Worm (Caenorhabditis elegans) whole organism, young adult: Measurements from ENCODE around the gene hphd-1.
A peak's percentile ranks its signal among the peaks of the same experiment; 100 is the strongest.

ENCODE experiments used
- B0035.1 ChIP-seq: sonication (generic microtip); optimal IDR thresholded peaks from 2 replicates; lab custom pipeline; 2016; ENCODE audit warnings: missing genetic modification characterization, mild to moderate bottlenecking, missing compliant biosample characterization, missing genotype, missing genetic modification reagents
- D2030.7 ChIP-seq: fragments of 200-800 bp; sonication (Bioruptor generic); IDR thresholded peaks from 2 replicates; pipeline ENCODE4 v1.3.6; 2022; ENCODE audit warnings: missing genetic modification reagents, missing genetic modification characterization, missing compliant biosample characterization
- F23B12.7 ChIP-seq: sonication (generic microtip); optimal IDR thresholded peaks from 2 replicates; lab custom pipeline; 2017; ENCODE audit warnings: missing genetic modification characterization, mild to moderate bottlenecking, missing compliant biosample characterization, antibody characterized with exemption, moderate library complexity; ENCODE audit not compliant: insufficient read depth
- F39B2.1 ChIP-seq: fragments of 200-800 bp; sonication (Bioruptor generic); IDR thresholded peaks from 2 replicates; pipeline ENCODE4 v1.3.6; 2022; ENCODE audit warnings: missing genetic modification reagents, missing genetic modification characterization, missing compliant biosample characterization
- F49E8.2 ChIP-seq: sonication (generic microtip); optimal IDR thresholded peaks from 3 replicates; lab custom pipeline; 2017; ENCODE audit warnings: missing genetic modification characterization, mild to moderate bottlenecking, missing compliant biosample characterization, antibody characterized with exemption, moderate library complexity; ENCODE audit not compliant: insufficient read depth
- F52B5.7 ChIP-seq: sonication (generic microtip); optimal IDR thresholded peaks from 2 replicates; lab custom pipeline; 2016; ENCODE audit warnings: mild to moderate bottlenecking, missing genetic modification characterization, missing compliant biosample characterization
- F55B11.4 ChIP-seq: sonication (generic microtip); optimal IDR thresholded peaks from 2 replicates; lab custom pipeline; 2016; ENCODE audit warnings: missing compliant biosample characterization, missing genetic modification characterization, borderline replicate concordance; ENCODE audit not compliant: insufficient read depth
- F57C9.4 ChIP-seq: sonication (generic microtip); optimal IDR thresholded peaks from 2 replicates; lab custom pipeline; 2017; ENCODE audit warnings: mild to moderate bottlenecking, missing genetic modification characterization, missing compliant biosample characterization
- K11D2.4 ChIP-seq: fragments of 200-800 bp; sonication (Bioruptor generic); IDR thresholded peaks from 2 replicates; pipeline ENCODE4 v1.3.6; 2022; ENCODE audit warnings: missing genetic modification reagents, missing genetic modification characterization, missing compliant biosample characterization
- T07F8.4 ChIP-seq: sonication (generic microtip); optimal IDR thresholded peaks from 2 replicates; lab custom pipeline; 2016; ENCODE audit warnings: mild to moderate bottlenecking, missing genetic modification characterization, moderate library complexity, missing compliant biosample characterization
- Y53F4B.3 ChIP-seq: fragments of 200-800 bp; sonication (Bioruptor generic); IDR thresholded peaks from 2 replicates; pipeline ENCODE4 v1.3.6; 2022; ENCODE audit warnings: missing genetic modification reagents, missing genetic modification characterization, missing compliant biosample characterization
- Y79H2A.3 ChIP-seq: fragments of 200-800 bp; sonication (Bioruptor generic); conservative IDR thresholded peaks from 2 replicates; pipeline ENCODE4 v1.3.6; 2022; ENCODE audit warnings: missing genetic modification reagents, missing genetic modification characterization, missing compliant biosample characterization
- Y95B8A.8 ChIP-seq: fragments of 200-800 bp; sonication (Bioruptor generic); IDR thresholded peaks from 2 replicates; pipeline ENCODE4 v1.3.6; 2022; ENCODE audit warnings: missing genetic modification reagents, missing genetic modification characterization, missing compliant biosample characterization
- akir-1 ChIP-seq: fragments of 200-800 bp; sonication (Bioruptor generic); optimal IDR thresholded peaks from 2 replicates; lab custom pipeline; 2018; ENCODE audit warnings: mild to moderate bottlenecking, missing genetic modification characterization, moderate library complexity, missing compliant biosample characterization
- ama-1 ChIP-seq, 3 experiments: fragments of 150-350 bp in 1 of 3; sonication (generic microtip) in 2 of 3; optimal IDR thresholded peaks; 2 replicates each; lab custom pipeline; 2014 to 2018; ENCODE audit warnings: missing biosample characterization in 2 of 3, missing genetic modification characterization in 2 of 3, missing genetic modification reagents in 2 of 3
- atf-7 ChIP-seq: sonication (generic microtip); optimal IDR thresholded peaks from 2 replicates; lab custom pipeline; 2017; ENCODE audit warnings: mild to moderate bottlenecking, missing genetic modification characterization, missing compliant biosample characterization
- attf-6 ChIP-seq: fragments of 200-800 bp; sonication (Bioruptor generic); IDR thresholded peaks from 2 replicates; pipeline ENCODE4 v1.3.6; 2022; ENCODE audit warnings: missing genetic modification reagents, missing genetic modification characterization, missing compliant biosample characterization
- bed-1 ChIP-seq: fragments of 200-800 bp; sonication (Bioruptor generic); IDR thresholded peaks from 2 replicates; pipeline ENCODE4 v1.3.6; 2022; ENCODE audit warnings: missing genetic modification reagents, missing genetic modification characterization, missing compliant biosample characterization
- cebp-2 ChIP-seq: fragments of 200-800 bp; sonication (Bioruptor generic); IDR thresholded peaks from 2 replicates; pipeline ENCODE4 v1.3.6; 2022; ENCODE audit warnings: missing genetic modification characterization, missing compliant biosample characterization
- ceh-91 ChIP-seq: fragments of 200-800 bp; sonication (Bioruptor generic); IDR thresholded peaks from 2 replicates; pipeline ENCODE4 v1.3.6; 2022; ENCODE audit warnings: missing genetic modification reagents, missing genetic modification characterization, missing compliant biosample characterization
- die-1 ChIP-seq: sonication (generic microtip); optimal IDR thresholded peaks from 2 replicates; lab custom pipeline; 2016; ENCODE audit warnings: missing genotype, mild to moderate bottlenecking, missing genetic modification characterization, missing compliant biosample characterization
- dpff-1 ChIP-seq: sonication (generic microtip); optimal IDR thresholded peaks from 2 replicates; lab custom pipeline; 2017; ENCODE audit warnings: mild to moderate bottlenecking, missing genetic modification characterization, missing compliant biosample characterization
- dpl-1 ChIP-seq: fragments of 150-350 bp; optimal IDR thresholded peaks from 2 replicates; lab custom pipeline; 2014; ENCODE audit warnings: missing biosample characterization, missing genetic modification reagents, missing genetic modification characterization
- egl-18 ChIP-seq: fragments of 200-800 bp; sonication (Bioruptor generic); IDR thresholded peaks from 2 replicates; pipeline ENCODE4 v1.3.6; 2022; ENCODE audit warnings: missing genetic modification reagents, missing genetic modification characterization, missing compliant biosample characterization
- gei-17 ChIP-seq: fragments of 200-800 bp; sonication (Bioruptor generic); optimal IDR thresholded peaks from 2 replicates; lab custom pipeline; 2018; ENCODE audit warnings: mild to moderate bottlenecking, missing genetic modification characterization, missing compliant biosample characterization
- hmg-1.2 ChIP-seq: fragments of 200-800 bp; sonication (Bioruptor generic); IDR thresholded peaks from 2 replicates; pipeline ENCODE4 v1.3.6; 2022; ENCODE audit warnings: missing genetic modification reagents, missing genetic modification characterization, missing compliant biosample characterization
- hrde-1 ChIP-seq: sonication (generic microtip); optimal IDR thresholded peaks from 2 replicates; lab custom pipeline; 2016; ENCODE audit warnings: missing genetic modification characterization, mild to moderate bottlenecking, missing compliant biosample characterization, moderate library complexity, missing genotype, missing genetic modification reagents, borderline replicate concordance
- lag-1 ChIP-seq: fragments of 200-800 bp; sonication (Bioruptor generic); IDR thresholded peaks from 2 replicates; pipeline ENCODE4 v1.3.6; 2022; ENCODE audit warnings: missing genetic modification reagents, missing genetic modification characterization, missing compliant biosample characterization
- let-526 ChIP-seq: fragments of 200-800 bp; sonication (Bioruptor generic); IDR thresholded peaks from 2 replicates; pipeline ENCODE4 v1.3.6; 2022; ENCODE audit warnings: missing genetic modification reagents, missing genetic modification characterization, missing compliant biosample characterization
- lin-35 ChIP-seq, 3 experiments: fragments of 150-350 bp in 2 of 3; sonication (generic microtip) in 1 of 3; optimal IDR thresholded peaks; 2 replicates each; lab custom pipeline; 2014 to 2018; ENCODE audit warnings: missing biosample characterization in 3 of 3, missing genetic modification characterization in 3 of 3, missing genetic modification reagents in 3 of 3
- lin-40 ChIP-seq: sonication (generic microtip); optimal IDR thresholded peaks from 2 replicates; lab custom pipeline; 2016; ENCODE audit warnings: missing genetic modification characterization, mild to moderate bottlenecking, missing compliant biosample characterization, missing genotype, missing genetic modification reagents
- lir-1 ChIP-seq: fragments of 200-800 bp; sonication (Bioruptor generic); conservative IDR thresholded peaks from 2 replicates; pipeline ENCODE4 v1.3.6; 2022; ENCODE audit warnings: missing genetic modification reagents, missing genetic modification characterization, missing compliant biosample characterization
- lsl-1 ChIP-seq: fragments of 200-800 bp; sonication (Bioruptor generic); optimal IDR thresholded peaks from 2 replicates; lab custom pipeline; 2018; ENCODE audit warnings: mild to moderate bottlenecking, missing genetic modification characterization, moderate library complexity, missing compliant biosample characterization
- madf-10 ChIP-seq: sonication (generic microtip); optimal IDR thresholded peaks from 2 replicates; lab custom pipeline; 2016; ENCODE audit warnings: mild to moderate bottlenecking, missing genetic modification characterization, missing compliant biosample characterization
- madf-6 ChIP-seq: fragments of 200-800 bp; sonication (Bioruptor generic); IDR thresholded peaks from 2 replicates; pipeline ENCODE4 v1.3.6; 2022; ENCODE audit warnings: missing genetic modification reagents, missing genetic modification characterization, missing compliant biosample characterization
- madf-8 ChIP-seq: fragments of 200-800 bp; sonication (Bioruptor generic); conservative IDR thresholded peaks from 2 replicates; pipeline ENCODE4 v1.3.6; 2022; ENCODE audit warnings: missing genetic modification reagents, missing genetic modification characterization, missing compliant biosample characterization
- nfya-2 ChIP-seq: fragments of 200-800 bp; sonication (Bioruptor generic); IDR thresholded peaks from 2 replicates; pipeline ENCODE4 v1.3.6; 2022; ENCODE audit warnings: missing genetic modification reagents, missing genetic modification characterization, missing compliant biosample characterization
- nhr-90 ChIP-seq: sonication (generic microtip); optimal IDR thresholded peaks from 2 replicates; lab custom pipeline; 2016; ENCODE audit warnings: missing genotype, mild to moderate bottlenecking, missing genetic modification characterization, missing compliant biosample characterization
- pbrm-1 ChIP-seq: fragments of 200-800 bp; sonication (Bioruptor generic); IDR thresholded peaks from 2 replicates; pipeline ENCODE4 v1.3.6; 2022; ENCODE audit warnings: missing genetic modification reagents, missing genetic modification characterization, missing compliant biosample characterization
- pha-4 ChIP-seq: fragments of 150-350 bp; sonication (generic microtip); optimal IDR thresholded peaks from 2 replicates; lab custom pipeline; 2014; ENCODE audit warnings: missing biosample characterization, missing genetic modification reagents, missing genetic modification characterization
- rcor-1 ChIP-seq: fragments of 200-800 bp; sonication (Bioruptor generic); IDR thresholded peaks from 2 replicates; pipeline ENCODE4 v1.3.6; 2022; ENCODE audit warnings: missing genetic modification reagents, missing genetic modification characterization, missing compliant biosample characterization
- sdz-38 ChIP-seq: sonication (generic microtip); optimal IDR thresholded peaks from 2 replicates; lab custom pipeline; 2016; ENCODE audit warnings: missing genotype, missing genetic modification characterization, missing compliant biosample characterization
- snpc-1.1 ChIP-seq: sonication (generic microtip); optimal IDR thresholded peaks from 2 replicates; lab custom pipeline; 2017; ENCODE audit warnings: missing genetic modification characterization, mild to moderate bottlenecking, missing compliant biosample characterization, antibody characterized with exemption, moderate library complexity, missing genotype, missing genetic modification reagents; ENCODE audit not compliant: insufficient read depth
- somi-1 ChIP-seq: fragments of 200-800 bp; sonication (Bioruptor generic); optimal IDR thresholded peaks from 2 replicates; lab custom pipeline; 2018; ENCODE audit warnings: mild to moderate bottlenecking, missing genetic modification characterization, missing compliant biosample characterization
- xnd-1 ChIP-seq: sonication (generic microtip); optimal IDR thresholded peaks from 2 replicates; lab custom pipeline; 2016; ENCODE audit warnings: missing genotype, missing genetic modification reagents, missing genetic modification characterization, missing compliant biosample characterization
- zim-3 ChIP-seq: sonication (generic microtip); optimal IDR thresholded peaks from 2 replicates; lab custom pipeline; 2017; ENCODE audit warnings: mild to moderate bottlenecking, missing genetic modification characterization, moderate library complexity, missing compliant biosample characterization
- ztf-18 ChIP-seq: sonication (generic microtip); optimal IDR thresholded peaks from 2 replicates; lab custom pipeline; 2016; ENCODE audit warnings: missing genotype, mild to moderate bottlenecking, missing genetic modification characterization, missing compliant biosample characterization

The hphd-1 gene

DNA sequence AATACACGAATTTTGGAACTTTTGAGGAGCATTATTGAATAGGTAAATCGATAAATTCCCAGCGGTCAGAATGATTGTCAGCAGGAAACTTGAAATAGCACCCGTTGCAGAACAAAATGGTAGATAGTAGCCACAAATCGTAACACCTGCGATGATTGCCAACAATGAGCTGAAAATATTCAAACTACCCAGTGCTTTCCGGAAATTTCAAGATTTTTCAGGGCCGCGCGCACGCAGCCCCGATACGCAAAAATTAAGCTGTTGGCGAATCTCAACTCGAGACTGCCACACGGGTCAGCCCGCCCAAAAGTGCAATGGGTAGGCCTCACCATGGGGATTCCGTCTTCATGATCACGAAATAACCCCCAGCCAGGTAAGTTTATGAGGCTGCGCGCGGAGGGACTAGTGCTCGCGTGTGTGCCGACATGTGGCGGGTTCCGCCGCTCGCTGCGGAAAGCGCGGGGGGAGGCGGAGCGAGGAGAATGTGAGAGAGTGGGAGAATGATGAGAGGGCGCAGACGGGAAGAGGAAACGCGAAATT, 51.7 kb downstream of the hphd-1 start (continued):
- TF ChIP-seq sdz-38 (tag; lab: Kevin White, UChicago) (peak; percentile 71), ztf-18 (tag; lab: Kevin White, UChicago) (peak; percentile 85), let-526 (GFP tag; lab: Robert Waterston, UW) (peak; percentile 73), lsl-1 (GFP tag; lab: Kevin White, UChicago) (peak; percentile 88), cebp-2 (GFP tag; lab: Robert Waterston, UW) (peak; percentile 54; the same call in 1 of the 2 replicates), Y79H2A.3 (GFP tag; lab: Robert Waterston, UW) (peak; percentile 79), attf-6 (GFP tag; lab: Robert Waterston, UW) (peak; percentile 99), Y53F4B.3 (GFP tag; lab: Robert Waterston, UW) (peak; percentile 80), dpl-1 (GFP tag; lab: Kevin White, UChicago) (peak; percentile 53), madf-6 (GFP tag; lab: Robert Waterston, UW) (peak; percentile 93), F57C9.4 (tag; lab: Kevin White, UChicago) (peak; percentile 90), somi-1 (peak; percentile 93), F49E8.2 (tag; lab: Kevin White, UChicago) (peak; percentile 96), ama-1 (optimal IDR thresholded peaks at IDR 0.05; lab: Kevin White, UChicago) (peak; percentile 100), ama-1 (GFP tag; optimal IDR thresholded peaks at IDR 0.05; lab: Kevin White, UChicago) (peak; percentile 71 to 77), F52B5.7 (tag; lab: Kevin White, UChicago) (peak; percentile 99), lag-1 (GFP tag; lab: Robert Waterston, UW) (no peak), akir-1 (peak; percentile 69), zim-3 (tag; lab: Kevin White, UChicago) (peak; percentile 87), T07F8.4 (tag; lab: Kevin White, UChicago) (peak; percentile 87), D2030.7 (peak; percentile 99), xnd-1 (tag; lab: Kevin White, UChicago) (peak; percentile 67), hrde-1 (peak; percentile 96), egl-18 (GFP tag; lab: Robert Waterston, UW) (peak; percentile 70; the same call in 1 of the 2 replicates), gei-17 (peak; percentile 94), lir-1 (GFP tag; lab: Robert Waterston, UW) (peak; percentile 81), nhr-90 (tag; lab: Kevin White, UChicago) (peak; percentile 93), dpff-1 (tag; lab: Kevin White, UChicago) (peak; percentile 95), F23B12.7 (tag; lab: Kevin White, UChicago) (peak; percentile 95), pbrm-1 (GFP tag; lab: Robert Waterston, UW) (peak; percentile 99), B0035.1 (tag; lab: Kevin White, UChicago) (peak; percentile 89), lin-40 (peak; percentile 97), hmg-1.2 (peak; percentile 99), atf-7 (tag; lab: Kevin White, UChicago) (peak; percentile 93), die-1 (tag; lab: Kevin White, UChicago) (peak; percentile 92), madf-8 (GFP tag; lab: Robert Waterston, UW) (peak; percentile 73), pha-4 (tag; lab: Kevin White, UChicago) (no peak), nfya-2 (GFP tag; lab: Robert Waterston, UW) (no peak), F55B11.4 (tag; lab: Kevin White, UChicago) (no peak), ceh-91 (GFP tag; lab: Robert Waterston, UW) (peak; percentile 77), K11D2.4 (GFP tag; lab: Robert Waterston, UW) (peak; percentile 90), madf-10 (tag; lab: Kevin White, UChicago) (peak; percentile 91), Y95B8A.8 (peak; percentile 96), bed-1 (0 out of 2 replicates have a peak, but pooled peaks have one; percentile 45), snpc-1.1 (peak; percentile 98), F39B2.1 (GFP tag; lab: Robert Waterston, UW) (0 out of 2 replicates have a peak, but pooled peaks have one; percentile 78), rcor-1 (peak; percentile 91), lin-35 (GFP tag; optimal IDR thresholded peaks at IDR 0.05; lab: Kevin White, UChicago) (peak in 2 of 3 experiments; percentile 63 to 79)
